Worm (Caenorhabditis elegans): ENCODE results near the gene C36B7.3.

DNA sequence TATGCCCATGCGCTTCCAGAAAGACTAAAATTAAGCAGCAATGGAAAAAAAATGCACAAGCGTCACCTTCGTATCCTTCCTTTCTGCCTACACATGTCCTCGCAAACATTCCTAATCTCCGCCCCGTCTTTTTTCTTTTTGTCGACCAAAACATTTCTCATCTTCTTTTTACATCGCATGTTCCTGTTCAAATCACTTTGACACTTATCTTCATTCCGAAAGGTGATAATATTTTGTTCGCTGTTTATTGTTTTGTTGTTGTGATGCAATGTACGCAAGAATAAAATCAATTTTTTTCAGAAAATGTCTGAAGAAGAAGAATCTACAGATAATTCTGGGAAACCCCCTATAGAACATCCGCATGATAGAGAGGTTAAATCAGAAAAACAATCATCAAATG, 24.8 kb downstream of the C36B7.3 start, which contains the start of gene ist-1:
- TF ChIP-seq nhr-28 (tag; optimal IDR thresholded peaks at IDR 0.05) (no peak), nhr-11 (tag; optimal IDR thresholded peaks at IDR 0.05) (no peak), hmg-11 (tag; optimal IDR thresholded peaks at IDR 0.05) (no peak), ama-1 (optimal IDR thresholded peaks at IDR 0.05) (no peak), nhr-76 (tag; optimal IDR thresholded peaks at IDR 0.05) (no peak), R02D3.7 (tag; optimal IDR thresholded peaks at IDR 0.05) (no peak), jun-1 (tag; optimal IDR thresholded peaks at IDR 0.05) (no peak), unc-62 (GFP tag; optimal IDR thresholded peaks at IDR 0.05) (no peak), daf-12 (tag; optimal IDR thresholded peaks at IDR 0.05) (no peak), mml-1 (tag; optimal IDR thresholded peaks at IDR 0.05) (no peak), fos-1 (tag; optimal IDR thresholded peaks at IDR 0.05) (no peak), nhr-12 (tag; optimal IDR thresholded peaks at IDR 0.05) (no peak)

All from whole organism, L3 larva.